Worm (Caenorhabditis elegans): ENCODE measurements around the gene W02B12.11.

DNA sequence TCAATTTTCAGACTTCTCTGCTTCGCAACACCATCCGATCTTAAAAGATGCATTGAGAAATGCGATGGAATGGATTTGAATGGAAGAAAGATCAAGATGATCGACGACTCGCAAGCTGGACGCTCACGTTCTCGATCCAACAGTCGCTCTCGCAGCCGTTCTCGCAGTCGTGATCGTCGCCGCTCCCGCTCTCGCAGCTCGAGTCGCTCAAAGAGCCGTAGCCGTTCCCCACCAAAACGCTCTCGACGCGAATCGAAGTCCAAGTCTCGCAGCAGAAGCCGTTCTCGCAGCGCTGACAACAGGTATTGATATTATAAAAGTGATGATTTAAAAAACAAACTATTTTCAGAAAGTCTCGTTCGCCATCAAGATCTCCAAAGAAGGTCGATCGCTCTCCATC is 18.5 kb upstream of the W02B12.11 start:
- TF ChIP-seq dao-5 (tag; optimal IDR thresholded peaks at IDR 0.05) (no peak), W03F9.2 (tag; optimal IDR thresholded peaks at IDR 0.05) (no peak), him-1 (tag; optimal IDR thresholded peaks at IDR 0.05) (no peak)

Data from whole organism, L4/young adult.